Worm (Caenorhabditis elegans) whole organism, young adult: Measurements from ENCODE around the gene inx-3.

Experiments used
- C06A6.2 ChIP-seq: fragments of 200-800 bp; sonication (Bioruptor generic); conservative IDR thresholded peaks from 2 replicates; pipeline ENCODE4 v1.3.6; 2022; ENCODE audit warnings: missing genetic modification characterization, missing compliant biosample characterization
- F10E7.11 ChIP-seq: sonication (generic microtip); optimal IDR thresholded peaks from 2 replicates; lab custom pipeline; 2017; ENCODE audit warnings: mild to moderate bottlenecking, missing genetic modification characterization, moderate library complexity, missing compliant biosample characterization
- F22D6.2 ChIP-seq: sonication (generic microtip); optimal IDR thresholded peaks from 2 replicates; lab custom pipeline; 2016; ENCODE audit warnings: mild to moderate bottlenecking, missing genetic modification characterization, missing compliant biosample characterization
- F37B4.10 ChIP-seq: fragments of 200-800 bp; sonication (Bioruptor generic); IDR thresholded peaks from 2 replicates; pipeline ENCODE4 v1.3.6; 2022; ENCODE audit warnings: missing genetic modification characterization, missing compliant biosample characterization
- F57A8.1 ChIP-seq: fragments of 200-800 bp; sonication (Bioruptor generic); optimal IDR thresholded peaks from 2 replicates; lab custom pipeline; 2018; ENCODE audit warnings: mild to moderate bottlenecking, missing genetic modification characterization, moderate library complexity, missing compliant biosample characterization
- K12H6.12 ChIP-seq: fragments of 200-800 bp; sonication (Bioruptor generic); optimal IDR thresholded peaks from 2 replicates; lab custom pipeline; 2018; ENCODE audit warnings: mild to moderate bottlenecking, missing genetic modification characterization, missing compliant biosample characterization
- T07F8.4 ChIP-seq: sonication (generic microtip); optimal IDR thresholded peaks from 2 replicates; lab custom pipeline; 2016; ENCODE audit warnings: mild to moderate bottlenecking, missing genetic modification characterization, moderate library complexity, missing compliant biosample characterization
- Y79H2A.3 ChIP-seq: fragments of 200-800 bp; sonication (Bioruptor generic); conservative IDR thresholded peaks from 2 replicates; pipeline ENCODE4 v1.3.6; 2022; ENCODE audit warnings: missing genetic modification reagents, missing genetic modification characterization, missing compliant biosample characterization
- akir-1 ChIP-seq: fragments of 200-800 bp; sonication (Bioruptor generic); optimal IDR thresholded peaks from 2 replicates; lab custom pipeline; 2018; ENCODE audit warnings: mild to moderate bottlenecking, missing genetic modification characterization, moderate library complexity, missing compliant biosample characterization
- aptf-2 ChIP-seq: fragments of 200-800 bp; sonication (Bioruptor generic); conservative IDR thresholded peaks from 2 replicates; pipeline ENCODE4 v1.3.6; 2022; ENCODE audit warnings: missing genetic modification reagents, missing genetic modification characterization, missing compliant biosample characterization
- atf-7 ChIP-seq: sonication (generic microtip); optimal IDR thresholded peaks from 2 replicates; lab custom pipeline; 2017; ENCODE audit warnings: mild to moderate bottlenecking, missing genetic modification characterization, missing compliant biosample characterization
- attf-5 ChIP-seq: fragments of 200-800 bp; sonication (Bioruptor generic); optimal IDR thresholded peaks from 2 replicates; lab custom pipeline; 2018; ENCODE audit warnings: mild to moderate bottlenecking, missing genetic modification characterization, missing compliant biosample characterization
- bed-2 ChIP-seq: fragments of 200-800 bp; sonication (Bioruptor generic); IDR thresholded peaks from 2 replicates; pipeline ENCODE4 v1.3.6; 2022; ENCODE audit warnings: missing genetic modification reagents, missing genetic modification characterization, missing compliant biosample characterization
- ceh-27 ChIP-seq: fragments of 200-800 bp; sonication (Bioruptor generic); optimal IDR thresholded peaks from 2 replicates; lab custom pipeline; 2018; ENCODE audit warnings: mild to moderate bottlenecking, missing genetic modification characterization, moderate library complexity, missing compliant biosample characterization
- chd-7 ChIP-seq: sonication (generic microtip); optimal IDR thresholded peaks from 2 replicates; lab custom pipeline; 2016; ENCODE audit warnings: mild to moderate bottlenecking, missing genetic modification characterization, moderate library complexity, missing compliant biosample characterization
- die-1 ChIP-seq: sonication (generic microtip); optimal IDR thresholded peaks from 2 replicates; lab custom pipeline; 2016; ENCODE audit warnings: missing genotype, mild to moderate bottlenecking, missing genetic modification characterization, missing compliant biosample characterization
- dpff-1 ChIP-seq: sonication (generic microtip); optimal IDR thresholded peaks from 2 replicates; lab custom pipeline; 2017; ENCODE audit warnings: mild to moderate bottlenecking, missing genetic modification characterization, missing compliant biosample characterization
- egl-44 ChIP-seq: fragments of 200-800 bp; sonication (Bioruptor generic); IDR thresholded peaks from 2 replicates; pipeline ENCODE4 v1.3.6; 2022; ENCODE audit warnings: missing genetic modification reagents, missing genetic modification characterization, missing compliant biosample characterization
- ekl-4 ChIP-seq: fragments of 200-800 bp; sonication (Bioruptor generic); IDR thresholded peaks from 2 replicates; pipeline ENCODE4 v1.3.6; 2022; ENCODE audit warnings: missing genetic modification reagents, missing genetic modification characterization, missing compliant biosample characterization
- hlh-12 ChIP-seq: sonication (generic microtip); optimal IDR thresholded peaks from 2 replicates; lab custom pipeline; 2016; ENCODE audit warnings: missing genetic modification characterization, missing compliant biosample characterization
- hlh-26 ChIP-seq: fragments of 200-800 bp; sonication (Bioruptor generic); conservative IDR thresholded peaks from 2 replicates; pipeline ENCODE4 v1.3.6; 2022; ENCODE audit warnings: missing genetic modification reagents, missing genetic modification characterization, missing compliant biosample characterization
- hrde-1 ChIP-seq: sonication (generic microtip); optimal IDR thresholded peaks from 2 replicates; lab custom pipeline; 2016; ENCODE audit warnings: missing genetic modification characterization, mild to moderate bottlenecking, missing compliant biosample characterization, moderate library complexity, missing genotype, missing genetic modification reagents, borderline replicate concordance
- lag-1 ChIP-seq: fragments of 200-800 bp; sonication (Bioruptor generic); IDR thresholded peaks from 2 replicates; pipeline ENCODE4 v1.3.6; 2022; ENCODE audit warnings: missing genetic modification reagents, missing genetic modification characterization, missing compliant biosample characterization
- let-526 ChIP-seq: fragments of 200-800 bp; sonication (Bioruptor generic); IDR thresholded peaks from 2 replicates; pipeline ENCODE4 v1.3.6; 2022; ENCODE audit warnings: missing genetic modification reagents, missing genetic modification characterization, missing compliant biosample characterization
- let-607 ChIP-seq, 2 experiments: fragments of 200-800 bp in 1 of 2; sonication (Bioruptor generic) in 1 of 2; sonication (generic microtip) in 1 of 2; optimal IDR thresholded peaks; 2 replicates each; lab custom pipeline; 2016 to 2018; ENCODE audit warnings: mild to moderate bottlenecking in 2 of 2, missing compliant biosample characterization in 2 of 2, missing genetic modification characterization in 2 of 2, moderate library complexity in 2 of 2, missing genotype in 1 of 2
- lin-54 ChIP-seq: fragments of 200-800 bp; sonication (Bioruptor generic); optimal IDR thresholded peaks from 2 replicates; lab custom pipeline; 2018; ENCODE audit warnings: mild to moderate bottlenecking, missing genetic modification characterization, missing compliant biosample characterization
- lir-1 ChIP-seq: fragments of 200-800 bp; sonication (Bioruptor generic); conservative IDR thresholded peaks from 2 replicates; pipeline ENCODE4 v1.3.6; 2022; ENCODE audit warnings: missing genetic modification reagents, missing genetic modification characterization, missing compliant biosample characterization
- lsl-1 ChIP-seq: fragments of 200-800 bp; sonication (Bioruptor generic); optimal IDR thresholded peaks from 2 replicates; lab custom pipeline; 2018; ENCODE audit warnings: mild to moderate bottlenecking, missing genetic modification characterization, moderate library complexity, missing compliant biosample characterization
- lsy-27 ChIP-seq: sonication (generic microtip); optimal IDR thresholded peaks from 2 replicates; lab custom pipeline; 2017; ENCODE audit warnings: missing genetic modification characterization, mild to moderate bottlenecking, missing compliant biosample characterization, antibody characterized with exemption, missing genotype, borderline replicate concordance; ENCODE audit not compliant: insufficient read depth
- madf-8 ChIP-seq: fragments of 200-800 bp; sonication (Bioruptor generic); conservative IDR thresholded peaks from 2 replicates; pipeline ENCODE4 v1.3.6; 2022; ENCODE audit warnings: missing genetic modification reagents, missing genetic modification characterization, missing compliant biosample characterization
- mes-4 ChIP-seq: sonication (generic microtip); optimal IDR thresholded peaks from 2 replicates; lab custom pipeline; 2016; ENCODE audit warnings: missing genotype, missing genetic modification characterization, missing compliant biosample characterization
- nfya-1 ChIP-seq: sonication (generic microtip); optimal IDR thresholded peaks from 2 replicates; lab custom pipeline; 2017; ENCODE audit warnings: antibody characterized with exemption, missing compliant biosample characterization, missing genetic modification characterization, borderline replicate concordance; ENCODE audit not compliant: insufficient read depth
- nfya-2 ChIP-seq: fragments of 200-800 bp; sonication (Bioruptor generic); IDR thresholded peaks from 2 replicates; pipeline ENCODE4 v1.3.6; 2022; ENCODE audit warnings: missing genetic modification reagents, missing genetic modification characterization, missing compliant biosample characterization
- pbrm-1 ChIP-seq: fragments of 200-800 bp; sonication (Bioruptor generic); IDR thresholded peaks from 2 replicates; pipeline ENCODE4 v1.3.6; 2022; ENCODE audit warnings: missing genetic modification reagents, missing genetic modification characterization, missing compliant biosample characterization
- pha-4 ChIP-seq: fragments of 150-350 bp; sonication (generic microtip); optimal IDR thresholded peaks from 2 replicates; lab custom pipeline; 2014; ENCODE audit warnings: missing biosample characterization, missing genetic modification reagents, missing genetic modification characterization
- rec-8 ChIP-seq, 2 experiments: sonication (generic microtip); optimal IDR thresholded peaks; 2 replicates each; lab custom pipeline; 2016; ENCODE audit warnings: mild to moderate bottlenecking in 2 of 2, missing genetic modification characterization in 2 of 2, missing genetic modification reagents in 2 of 2, missing genotype in 2 of 2, missing biosample characterization in 1 of 2, missing compliant biosample characterization in 1 of 2, moderate library complexity in 1 of 2
- snpc-3.4 ChIP-seq: sonication (generic microtip); optimal IDR thresholded peaks from 2 replicates; lab custom pipeline; 2017; ENCODE audit warnings: missing genetic modification characterization, mild to moderate bottlenecking, missing compliant biosample characterization, antibody characterized with exemption, moderate library complexity, missing genotype, missing genetic modification reagents
- somi-1 ChIP-seq: fragments of 200-800 bp; sonication (Bioruptor generic); optimal IDR thresholded peaks from 2 replicates; lab custom pipeline; 2018; ENCODE audit warnings: mild to moderate bottlenecking, missing genetic modification characterization, missing compliant biosample characterization
- sptf-2 ChIP-seq: fragments of 200-800 bp; sonication (Bioruptor generic); optimal IDR thresholded peaks from 2 replicates; lab custom pipeline; 2018; ENCODE audit warnings: mild to moderate bottlenecking, missing genetic modification characterization, missing compliant biosample characterization
- ztf-18 ChIP-seq: sonication (generic microtip); optimal IDR thresholded peaks from 2 replicates; lab custom pipeline; 2016; ENCODE audit warnings: missing genotype, mild to moderate bottlenecking, missing genetic modification characterization, missing compliant biosample characterization
- ztf-22 ChIP-seq: fragments of 200-800 bp; sonication (Bioruptor generic); optimal IDR thresholded peaks from 2 replicates; lab custom pipeline; 2018; ENCODE audit warnings: mild to moderate bottlenecking, missing genetic modification characterization, moderate library complexity, missing compliant biosample characterization
- ztf-25 ChIP-seq: fragments of 200-800 bp; sonication (Bioruptor generic); IDR thresholded peaks from 2 replicates; pipeline ENCODE4 v1.3.6; 2022; ENCODE audit warnings: missing genetic modification reagents, missing genetic modification characterization, missing compliant biosample characterization

Gene inx-3

ce11 chrX:5984581-5985039 lies 11.3 kb upstream of the inx-3 start, which contains the start of gene klp-13 (continued):
- TF ChIP-seq C06A6.2 (no peak), lir-1 (no peak), ekl-4 (GFP tag; lab: Robert Waterston, UW) (peak; percentile 81), ztf-18 (tag; lab: Kevin White, UChicago) (peak; percentile 30), hlh-12 (tag; lab: Kevin White, UChicago) (no peak), sptf-2 (no peak), pbrm-1 (GFP tag; lab: Robert Waterston, UW) (peak; percentile 48; the same call in 1 of the 2 replicates), attf-5 (peak; percentile 82), akir-1 (no peak), snpc-3.4 (tag; lab: Kevin White, UChicago) (no peak), lsl-1 (no peak), F37B4.10 (0 out of 2 replicates have a peak, but pooled peaks have one; percentile 86), F10E7.11 (no peak), atf-7 (tag; lab: Kevin White, UChicago) (no peak), rec-8 (tag; optimal IDR thresholded peaks at IDR 0.05; lab: Kevin White, UChicago) (no peak), let-526 (GFP tag; lab: Robert Waterston, UW) (no peak), T07F8.4 (tag; lab: Kevin White, UChicago) (no peak), die-1 (tag; lab: Kevin White, UChicago) (peak; percentile 11), let-607 (tag; optimal IDR thresholded peaks at IDR 0.05; lab: Kevin White, UChicago) (peak; percentile 30 to 83), egl-44 (peak; percentile 41; the same call in 1 of the 2 replicates), bed-2 (GFP tag; lab: Robert Waterston, UW) (no peak), mes-4 (tag; lab: Kevin White, UChicago) (no peak), aptf-2 (GFP tag; lab: Robert Waterston, UW) (no peak), hrde-1 (tag; lab: Kevin White, UChicago) (no peak), somi-1 (GFP tag; lab: Kevin White, UChicago) (peak; percentile 16), pha-4 (tag; lab: Kevin White, UChicago) (no peak), F57A8.1 (GFP tag; lab: Kevin White, UChicago) (peak; percentile 55), lsy-27 (no peak), nfya-1 (tag; lab: Kevin White, UChicago) (no peak), ceh-27 (GFP tag; lab: Kevin White, UChicago) (peak; percentile 88), ztf-22 (GFP tag; lab: Kevin White, UChicago) (no peak), chd-7 (tag; lab: Kevin White, UChicago) (peak; percentile 64), K12H6.12 (tag; lab: Kevin White, UChicago) (peak; percentile 90), dpff-1 (no peak), Y79H2A.3 (GFP tag; lab: Robert Waterston, UW) (no peak), lin-54 (GFP tag; lab: Kevin White, UChicago) (no peak), nfya-2 (GFP tag; lab: Robert Waterston, UW) (no peak), lag-1 (GFP tag; lab: Robert Waterston, UW) (no peak), F22D6.2 (tag; lab: Kevin White, UChicago) (no peak), hlh-26 (GFP tag; lab: Robert Waterston, UW) (no peak), ztf-25 (GFP tag; lab: Robert Waterston, UW) (no peak), madf-8 (GFP tag; lab: Robert Waterston, UW) (no peak)
- TF ChIP-seq, all 124 proteins: peak for 35
